Worm (Caenorhabditis elegans): ENCODE results near the gene C49F5.13.

DNA sequence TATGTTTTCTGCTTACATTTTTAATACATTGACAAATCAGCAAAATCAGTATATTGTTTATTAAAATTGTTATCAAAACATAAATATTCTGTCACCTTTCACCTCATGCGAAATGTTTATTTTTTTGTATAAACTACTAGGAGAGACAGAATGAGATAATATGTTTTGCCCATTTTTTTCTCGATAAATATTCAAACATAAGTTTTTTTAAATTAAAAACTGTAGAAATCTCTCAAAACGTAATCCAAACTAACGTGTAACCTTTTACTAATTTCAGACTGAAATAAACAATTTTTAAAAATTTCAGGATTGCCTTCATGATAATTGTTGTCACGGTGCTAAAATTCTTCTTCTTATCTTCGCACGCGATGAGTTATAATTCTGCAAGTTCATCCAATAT is 4.0 kb upstream of the C49F5.13 start, which contains the start of gene T08D10.5:
- no peak for TF ChIP-seq dve-1 (tag; optimal IDR thresholded peaks at IDR 0.05)
- TF ChIP-seq fkh-10 (GFP tag; optimal IDR thresholded peaks at IDR 0.05), result no peak
- TF ChIP-seq madf-2 (tag; optimal IDR thresholded peaks at IDR 0.05), result no peak
- no peak for TF ChIP-seq pha-4 (tag; optimal IDR thresholded peaks at IDR 0.05)
- TF ChIP-seq odd-2 (tag; optimal IDR thresholded peaks at IDR 0.05), result no peak
- no peak for TF ChIP-seq ama-1 (optimal IDR thresholded peaks at IDR 0.05)
- TF ChIP-seq ets-4 (tag; optimal IDR thresholded peaks at IDR 0.05), result no peak
- no peak for TF ChIP-seq nhr-11 (tag; optimal IDR thresholded peaks at IDR 0.05)
- no peak for TF ChIP-seq ceh-45 (GFP tag; IDR thresholded peaks at IDR 0.05)

Measured in whole organism, late embryonic.